Fruit fly (Drosophila melanogaster): ENCODE data around the gene Cpr72Eb.

Cpr72Eb gene

dm6 chr3L:16407815-16408608, 43.3 kb downstream of the Cpr72Eb start (continued):
- TF ChIP-seq Deaf1 (tag; optimal IDR thresholded peaks at IDR 0.05) (peak; percentile 47), CG30020 (tag; optimal IDR thresholded peaks at IDR 0.05) (no peak), CG8290 (GFP tag; optimal IDR thresholded peaks at IDR 0.05) (peak; percentile 76), CG8290 (tag; optimal IDR thresholded peaks at IDR 0.05) (peak in 1 of 2 experiments; percentile 18), Bdp1 (GFP tag; optimal IDR thresholded peaks at IDR 0.05) (no peak), Nf-YA (GFP tag; IDR thresholded peaks at IDR 0.05) (no peak), Hand (GFP tag; optimal IDR thresholded peaks at IDR 0.05) (no peak), CG4360 (GFP tag; IDR thresholded peaks at IDR 0.05) (peak; percentile 84), caup (GFP tag; optimal IDR thresholded peaks at IDR 0.05; ENCODE audit: severe bottlenecking) (no peak), Eip74EF (GFP tag; optimal IDR thresholded peaks at IDR 0.05) (no peak), CG12155 (GFP tag; optimal IDR thresholded peaks at IDR 0.05) (no peak), rib (GFP tag; IDR thresholded peaks at IDR 0.05) (peak; percentile 51; the same call in 1 of the 2 replicates), phol (tag; optimal IDR thresholded peaks at IDR 0.05) (peak; percentile 3)

DNA sequence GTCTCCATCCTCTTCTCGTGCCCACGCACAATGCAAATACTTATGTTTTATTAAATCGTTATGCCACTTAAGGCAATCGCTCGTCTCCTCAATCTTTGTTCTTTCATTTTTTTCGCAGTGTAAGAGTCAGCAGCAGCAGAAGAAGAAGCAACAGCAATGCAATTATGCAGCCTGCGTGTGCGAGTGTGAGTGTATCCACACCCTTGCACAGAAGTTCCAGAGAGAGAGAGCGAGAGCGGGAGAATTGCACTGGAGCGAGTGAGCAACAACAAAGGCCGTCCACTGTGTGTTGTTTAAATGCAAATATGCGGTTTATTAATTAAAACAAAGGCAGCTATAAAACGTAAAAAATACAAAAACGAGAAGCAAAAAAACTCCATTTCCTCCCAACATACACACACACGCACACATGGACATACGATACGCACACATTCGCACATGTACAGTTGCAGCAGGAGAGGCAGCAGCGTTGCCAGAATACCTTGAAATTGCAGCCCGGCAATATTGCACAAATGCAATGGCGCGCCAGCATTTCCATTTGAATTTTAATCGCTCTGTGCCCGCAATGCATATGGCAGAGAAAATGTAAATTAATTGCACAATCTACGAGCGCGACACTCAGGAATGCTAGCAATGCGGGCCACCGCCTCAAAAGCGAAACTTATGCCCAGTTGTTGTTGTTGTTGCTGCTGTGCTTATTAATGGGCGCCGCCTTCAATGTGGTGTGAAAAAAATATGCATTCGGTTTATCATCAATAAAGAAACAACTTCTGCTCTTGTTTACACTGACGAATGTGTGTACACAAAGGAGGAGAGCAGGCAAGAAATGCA, 44.1 kb downstream of the Cpr72Eb start:
- no peak for TF ChIP-seq CG6765 (GFP tag; optimal IDR thresholded peaks at IDR 0.05)
- no peak for TF ChIP-seq B-H2 (GFP tag; optimal IDR thresholded peaks at IDR 0.05)
- no peak for TF ChIP-seq stc (GFP tag; IDR thresholded peaks at IDR 0.05)
- TF ChIP-seq CG10209 (GFP tag; optimal IDR thresholded peaks at IDR 0.05): peak; percentile 73
- TF ChIP-seq mirr (GFP tag; optimal IDR thresholded peaks at IDR 0.05): no peak
- peak; percentile 70 for TF ChIP-seq CG6813 (GFP tag; optimal IDR thresholded peaks at IDR 0.05)
- peak; percentile 14 for TF ChIP-seq shn (GFP tag; optimal IDR thresholded peaks at IDR 0.05)
- TF ChIP-seq CG10431 (GFP tag; optimal IDR thresholded peaks at IDR 0.05): no peak
- TF ChIP-seq hb (GFP tag; IDR thresholded peaks at IDR 0.05; ENCODE audit: partially characterized antibody): no peak
- TF ChIP-seq pros (GFP tag; optimal IDR thresholded peaks at IDR 0.05): peak; percentile 83
- TF ChIP-seq CG8924 (tag; optimal IDR thresholded peaks at IDR 0.05): peak; percentile 34
- peak; percentile 36 for TF ChIP-seq CG18476 (GFP tag; optimal IDR thresholded peaks at IDR 0.05)
- no peak for TF ChIP-seq CG9817 (tag; optimal IDR thresholded peaks at IDR 0.05)
- no peak for TF ChIP-seq Mad (GFP tag; optimal IDR thresholded peaks at IDR 0.05)
- TF ChIP-seq CG18262 (tag; optimal IDR thresholded peaks at IDR 0.05): peak; percentile 34
- TF ChIP-seq E2f1 (GFP tag; IDR thresholded peaks at IDR 0.05): no peak
- no peak for TF ChIP-seq CG14667 (GFP tag; IDR thresholded peaks at IDR 0.05)
- TF ChIP-seq CG11560 (tag; IDR thresholded peaks at IDR 0.05): no peak
- TF ChIP-seq h (optimal IDR thresholded peaks at IDR 0.05): no peak
- no peak for TF ChIP-seq Hand (GFP tag; optimal IDR thresholded peaks at IDR 0.05)
- peak; percentile 89 for TF ChIP-seq CG9727 (GFP tag; optimal IDR thresholded peaks at IDR 0.05)
- TF ChIP-seq CG11696 (GFP tag; IDR thresholded peaks at IDR 0.05): no peak
- TF ChIP-seq hbn (GFP tag; IDR thresholded peaks at IDR 0.05; ENCODE audit: partially characterized antibody): no peak
- TF ChIP-seq CG12071 (GFP tag; optimal IDR thresholded peaks at IDR 0.05): no peak
- TF ChIP-seq lola (GFP tag; optimal IDR thresholded peaks at IDR 0.05): peak in 1 of 3 experiments; percentile 64
- no peak for TF ChIP-seq CG14860 (GFP tag; IDR thresholded peaks at IDR 0.05; ENCODE audit: partially characterized antibody)
- TF ChIP-seq caup (GFP tag; optimal IDR thresholded peaks at IDR 0.05; ENCODE audit: severe bottlenecking): peak; percentile 6
- no peak for TF ChIP-seq Hr78 (GFP tag; optimal IDR thresholded peaks at IDR 0.05)
- TF ChIP-seq ap (GFP tag; IDR thresholded peaks at IDR 0.05): no peak
- TF ChIP-seq Sox102F (GFP tag; optimal IDR thresholded peaks at IDR 0.05): no peak
- peak; percentile 46 for TF ChIP-seq CG5180 (GFP tag; optimal IDR thresholded peaks at IDR 0.05)
- no peak for TF ChIP-seq sob (GFP tag; IDR thresholded peaks at IDR 0.05)
- TF ChIP-seq cas (GFP tag; IDR thresholded peaks at IDR 0.05): no peak
- peak; percentile 2 for TF ChIP-seq tin (GFP tag; optimal IDR thresholded peaks at IDR 0.05)
- no peak for TF ChIP-seq slou (GFP tag; optimal IDR thresholded peaks at IDR 0.05)
